Fruit fly (Drosophila melanogaster) whole organism, prepupa: ENCODE results near the gene CG33267.
A peak's percentile ranks its signal among the peaks of the same experiment; 100 is the strongest.

ENCODE experiments used
- CG10631 ChIP-seq: fragments of 200-800 bp; sonication (Bioruptor generic); optimal IDR thresholded peaks from 2 replicates; lab custom pipeline; 2016; ENCODE audit warnings: missing biosample characterization, missing genetic modification characterization
- CG1621 ChIP-seq: fragments of 200-800 bp; sonication (Bioruptor generic); optimal IDR thresholded peaks from 3 replicates; lab custom pipeline; 2018; ENCODE audit warnings: missing biosample characterization, mild to moderate bottlenecking, missing genetic modification characterization
- CG6854 ChIP-seq: fragments of 200-800 bp; sonication (Bioruptor generic); optimal IDR thresholded peaks from 2 replicates; lab custom pipeline; 2017; ENCODE audit warnings: missing biosample characterization, mild to moderate bottlenecking, missing genetic modification characterization
- Hr38 ChIP-seq: sonication (Bioruptor generic); optimal IDR thresholded peaks from 2 replicates; lab custom pipeline; 2016; ENCODE audit warnings: missing biosample characterization, missing genetic modification characterization
- Hr39 ChIP-seq: fragments of 200-800 bp; sonication (Bioruptor generic); optimal IDR thresholded peaks from 2 replicates; lab custom pipeline; 2016; ENCODE audit warnings: missing biosample characterization, missing genetic modification characterization
- Lpt ChIP-seq: fragments of 200-800 bp; sonication (Bioruptor generic); optimal IDR thresholded peaks from 3 replicates; lab custom pipeline; 2016; ENCODE audit warnings: missing biosample characterization, missing genetic modification characterization
- OdsH ChIP-seq: fragments of 200-800 bp; sonication (Bioruptor generic); optimal IDR thresholded peaks from 3 replicates; lab custom pipeline; 2016; ENCODE audit warnings: missing biosample characterization, missing genetic modification characterization
- fkh ChIP-seq: fragments of 200-800 bp; sonication (Bioruptor generic); optimal IDR thresholded peaks from 3 replicates; lab custom pipeline; 2017; ENCODE audit warnings: missing biosample characterization, mild to moderate bottlenecking, missing genetic modification characterization, moderate library complexity
- pdm3 ChIP-seq: fragments of 200-800 bp; sonication (Bioruptor generic); optimal IDR thresholded peaks from 3 replicates; lab custom pipeline; 2016; ENCODE audit warnings: missing biosample characterization, missing genetic modification characterization
- salr ChIP-seq, 2 experiments: fragments of 200-800 bp; sonication (Bioruptor generic); optimal IDR thresholded peaks; 3 replicates each; lab custom pipeline; 2016 to 2018; ENCODE audit warnings: missing biosample characterization in 2 of 2, missing genetic modification characterization in 2 of 2, mild to moderate bottlenecking in 1 of 2
- ss ChIP-seq, 2 experiments: fragments of 200-800 bp; sonication (Bioruptor generic); optimal IDR thresholded peaks; 2 replicates in 1 of 2; 3 replicates in 1 of 2; lab custom pipeline; 2017 to 2018; ENCODE audit warnings: mild to moderate bottlenecking in 2 of 2, missing biosample characterization in 2 of 2, missing genetic modification characterization in 2 of 2, moderate library complexity in 1 of 2
- vri ChIP-seq: fragments of 200-800 bp; sonication (Bioruptor generic); optimal IDR thresholded peaks from 3 replicates; lab custom pipeline; 2016; ENCODE audit warnings: missing biosample characterization, mild to moderate bottlenecking, missing genetic modification characterization

DNA sequence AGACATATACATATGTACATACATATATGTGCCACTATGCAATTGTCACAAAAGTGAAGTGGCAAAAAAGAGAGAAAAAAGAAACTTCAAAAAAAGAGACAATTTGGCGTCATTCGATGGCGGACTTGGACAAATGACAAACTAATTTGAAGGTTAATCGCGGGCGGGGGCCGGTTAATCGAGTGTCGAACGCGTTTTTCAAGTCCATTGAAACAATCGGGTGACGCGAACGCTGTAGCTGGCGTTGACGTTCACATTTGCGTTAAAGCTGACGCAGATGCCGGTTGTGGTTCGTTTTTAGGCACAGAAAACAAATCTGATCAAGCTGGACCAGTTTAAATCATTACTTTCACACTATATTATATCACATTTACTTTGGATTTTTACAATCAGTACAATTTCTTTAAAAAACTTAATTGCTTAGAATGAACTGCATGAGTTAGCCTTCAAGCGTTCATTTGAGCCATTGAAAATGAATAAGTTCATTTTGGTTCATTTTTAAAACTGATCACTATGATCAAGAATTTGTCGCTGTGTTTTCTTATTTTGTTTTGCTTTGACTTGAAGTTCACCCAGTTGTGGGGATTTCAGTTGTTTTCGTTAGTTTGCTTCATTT lies 30.5 kb upstream of the CG33267 start:
- TF ChIP-seq Hr38 (GFP tag; lab: Kevin White, UChicago) (no peak), CG1621 (tag; lab: Kevin White, UChicago) (no peak), fkh (GFP tag; lab: Kevin White, UChicago) (no peak), ss (GFP tag; optimal IDR thresholded peaks at IDR 0.05; lab: Kevin White, UChicago) (no peak), Lpt (GFP tag; lab: Kevin White, UChicago) (no peak), salr (GFP tag; optimal IDR thresholded peaks at IDR 0.05; lab: Kevin White, UChicago) (peak in 1 of 2 experiments; percentile 13), OdsH (peak; percentile 42), vri (GFP tag; lab: Kevin White, UChicago) (no peak), CG10631 (GFP tag; lab: Kevin White, UChicago) (no peak), pdm3 (GFP tag; lab: Kevin White, UChicago) (peak; percentile 69), Hr39 (GFP tag; lab: Kevin White, UChicago) (peak; percentile 71), CG6854 (GFP tag; lab: Kevin White, UChicago) (no peak)
